Worm (Caenorhabditis elegans): ENCODE results near the gene nep-25.

DNA sequence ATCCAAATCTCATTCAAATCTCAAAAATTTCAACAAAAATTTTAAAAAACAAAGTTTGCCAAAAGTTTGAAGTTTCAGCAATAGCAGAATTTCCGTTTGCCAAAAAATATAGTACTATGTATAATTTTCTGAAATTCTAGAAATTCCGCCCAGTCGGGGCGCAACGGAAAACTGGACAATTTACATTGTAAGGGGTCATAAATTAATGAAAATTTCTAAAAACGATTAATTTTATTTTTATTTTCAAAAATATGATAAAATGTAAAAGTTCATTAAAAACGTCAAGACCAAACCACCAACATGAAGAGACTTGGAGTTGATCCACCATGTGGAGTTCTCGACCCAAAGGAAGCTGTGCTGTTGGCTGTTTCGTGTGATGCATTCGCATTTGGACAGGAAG lies 23.7 kb upstream of the nep-25 start, which contains the start of gene ZK1248.4:
- TF ChIP-seq ztf-7 (tag; optimal IDR thresholded peaks at IDR 0.05): no peak
- TF ChIP-seq Y75B8A.6 (GFP tag; IDR thresholded peaks at IDR 0.05): no peak
- TF ChIP-seq hif-1 (tag; optimal IDR thresholded peaks at IDR 0.05): no peak
- no peak for TF ChIP-seq nhr-11 (tag; optimal IDR thresholded peaks at IDR 0.05)
- no peak for TF ChIP-seq nhr-76 (tag; optimal IDR thresholded peaks at IDR 0.05)
- no peak for TF ChIP-seq zip-11 (GFP tag; IDR thresholded peaks at IDR 0.05)
- no peak for TF ChIP-seq unc-62 (GFP tag; optimal IDR thresholded peaks at IDR 0.05 in 1 of 2)
- TF ChIP-seq unc-62 (tag; optimal IDR thresholded peaks at IDR 0.05): no peak
- no peak for TF ChIP-seq mes-2 (tag; optimal IDR thresholded peaks at IDR 0.05; ENCODE audit: poor library complexity, severe bottlenecking)
- TF ChIP-seq F49E8.2 (tag; optimal IDR thresholded peaks at IDR 0.05; ENCODE audit: borderline replicate concordance): no peak
